Worm (Caenorhabditis elegans) whole organism, L2 larva: Measurements from ENCODE around the gene ule-2.

Experiments
- ama-1 ChIP-seq: fragments of 150-350 bp; optimal IDR thresholded peaks from 2 replicates; lab custom pipeline; 2018; ENCODE audit warnings: inconsistent platforms
- nhr-23 ChIP-seq: fragments of 150-350 bp; optimal IDR thresholded peaks from 2 replicates; lab custom pipeline; 2014; ENCODE audit warnings: missing biosample characterization, missing genetic modification reagents, missing genetic modification characterization

DNA sequence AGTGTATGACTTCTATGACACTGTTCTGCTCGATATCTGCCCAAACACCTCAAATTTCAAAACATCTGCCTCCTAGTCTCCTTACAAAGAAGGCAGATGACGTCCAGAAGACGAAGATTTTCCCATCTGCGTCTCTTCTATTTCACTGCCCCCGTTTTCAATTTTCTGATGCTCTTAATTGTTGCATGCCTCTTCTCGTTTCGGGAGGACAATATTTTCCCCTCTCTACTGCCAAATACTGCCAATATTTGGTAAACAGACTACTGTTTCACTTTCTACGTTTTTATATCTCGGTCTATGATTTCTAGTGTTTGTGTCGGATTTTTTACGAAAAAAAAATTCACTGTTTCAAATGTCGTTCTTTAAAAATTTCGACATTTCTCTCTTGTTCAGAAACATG lies 26.4 kb downstream of the ule-2 start:
- TF ChIP-seq ama-1 (no peak), nhr-23 (tag; lab: Kevin White, UChicago) (no peak)
